Worm (Caenorhabditis elegans) whole organism, L1 larva: ENCODE data around the gene F59B1.4.

Source experiments
- C16A3.4 ChIP-seq: fragments of 150-350 bp; optimal IDR thresholded peaks from 2 replicates; lab custom pipeline; 2014; ENCODE audit warnings: missing biosample characterization, missing genetic modification characterization
- F16B12.6 ChIP-seq: fragments of 150-350 bp; optimal IDR thresholded peaks from 2 replicates; lab custom pipeline; 2014; ENCODE audit warnings: missing biosample characterization, missing genetic modification characterization
- alr-1 ChIP-seq: fragments of 200-800 bp; sonication (Bioruptor generic); optimal IDR thresholded peaks from 2 replicates; lab custom pipeline; 2018; ENCODE audit warnings: borderline replicate concordance, mild to moderate bottlenecking, missing genetic modification characterization, missing compliant biosample characterization
- ama-1 ChIP-seq: fragments of 150-350 bp; optimal IDR thresholded peaks from 2 replicates; lab custom pipeline; 2014
- ceh-63 ChIP-seq: fragments of 200-800 bp; sonication (Bioruptor generic); optimal IDR thresholded peaks from 2 replicates; lab custom pipeline; 2018; ENCODE audit warnings: mild to moderate bottlenecking, missing genetic modification characterization, missing compliant biosample characterization
- ceh-82 ChIP-seq, 3 experiments: fragments of 150-350 bp in 1 of 3; sonication (generic microtip) in 2 of 3; optimal IDR thresholded peaks; 2 replicates each; lab custom pipeline; 2014 to 2017; ENCODE audit warnings: missing biosample characterization in 3 of 3, missing genetic modification characterization in 3 of 3
- ceh-88 ChIP-seq: fragments of 200-800 bp; sonication (Bioruptor generic); IDR thresholded peaks from 2 replicates; pipeline ENCODE4 v1.3.6; 2022; ENCODE audit warnings: missing genetic modification characterization, missing compliant biosample characterization
- ceh-90 ChIP-seq: sonication (generic microtip); optimal IDR thresholded peaks from 2 replicates; lab custom pipeline; 2016; ENCODE audit warnings: missing genetic modification characterization, missing compliant biosample characterization
- dpl-1 ChIP-seq, 3 experiments: fragments of 150-350 bp in 2 of 3; sonication (generic microtip) in 1 of 3; optimal IDR thresholded peaks; 2 replicates each; lab custom pipeline; 2014 to 2017; ENCODE audit warnings: missing biosample characterization in 3 of 3, missing genetic modification characterization in 3 of 3, missing genetic modification reagents in 3 of 3
- dsc-1 ChIP-seq: sonication (generic microtip); optimal IDR thresholded peaks from 2 replicates; lab custom pipeline; 2016; ENCODE audit warnings: mild to moderate bottlenecking, missing genetic modification characterization, missing compliant biosample characterization
- efl-1 ChIP-seq, 4 experiments: fragments of 150-350 bp; optimal IDR thresholded peaks in 3 of 4; peaks in 1 of 4; 1 replicate in 1 of 4; 2 replicates in 3 of 4; lab custom pipeline; 2014; ENCODE audit warnings: missing biosample characterization in 2 of 4, missing genetic modification characterization in 2 of 4, missing genetic modification reagents in 2 of 4
- efl-3 ChIP-seq: fragments of 200-800 bp; sonication (Bioruptor generic); optimal IDR thresholded peaks from 2 replicates; lab custom pipeline; 2018; ENCODE audit warnings: mild to moderate bottlenecking, missing genetic modification characterization, missing compliant biosample characterization
- elt-2 ChIP-seq: sonication (generic microtip); optimal IDR thresholded peaks from 2 replicates; lab custom pipeline; 2016; ENCODE audit warnings: missing genetic modification characterization, mild to moderate bottlenecking, inconsistent platforms, missing compliant biosample characterization, missing genetic modification reagents
- elt-3 ChIP-seq, 6 experiments: fragments of 150-350 bp in 1 of 6; sonication (generic microtip); optimal IDR thresholded peaks; 2 replicates each; lab custom pipeline; 2017 to 2018; ENCODE audit warnings: missing biosample characterization in 6 of 6, missing genetic modification characterization in 6 of 6, inconsistent platforms in 1 of 6
- fkh-10 ChIP-seq: sonication (generic microtip); optimal IDR thresholded peaks from 2 replicates; lab custom pipeline; 2017; ENCODE audit warnings: missing biosample characterization, missing genetic modification reagents, missing genetic modification characterization
- hlh-4 ChIP-seq: sonication (generic microtip); optimal IDR thresholded peaks from 2 replicates; lab custom pipeline; 2016; ENCODE audit warnings: mild to moderate bottlenecking, missing genetic modification characterization, missing compliant biosample characterization
- hpl-2 ChIP-seq: fragments of 150-350 bp; optimal IDR thresholded peaks from 2 replicates; lab custom pipeline; 2014; ENCODE audit warnings: missing biosample characterization, missing genetic modification reagents, missing genetic modification characterization
- isw-1 ChIP-seq: fragments of 200-800 bp; sonication (Bioruptor generic); IDR thresholded peaks from 2 replicates; pipeline ENCODE4 v1.3.6; 2022; ENCODE audit warnings: missing genetic modification characterization, missing compliant biosample characterization
- lin-14 ChIP-seq: fragments of 200-800 bp; sonication (Bioruptor generic); optimal IDR thresholded peaks from 2 replicates; lab custom pipeline; 2018; ENCODE audit warnings: mild to moderate bottlenecking, missing genetic modification characterization, moderate library complexity, missing compliant biosample characterization
- lin-35 ChIP-seq, 2 experiments: fragments of 150-350 bp; optimal IDR thresholded peaks; 2 replicates each; lab custom pipeline; 2014; ENCODE audit warnings: missing biosample characterization in 2 of 2, missing genetic modification characterization in 2 of 2, missing genetic modification reagents in 2 of 2
- lin-39 ChIP-seq: fragments of 150-350 bp; optimal IDR thresholded peaks from 2 replicates; lab custom pipeline; 2014; ENCODE audit warnings: missing biosample characterization, missing genetic modification reagents, missing genetic modification characterization
- lsy-2 ChIP-seq, 2 experiments: fragments of 150-350 bp; optimal IDR thresholded peaks; 2 replicates each; lab custom pipeline; 2014; ENCODE audit warnings: missing biosample characterization in 2 of 2, missing genetic modification characterization in 2 of 2
- mdl-1 ChIP-seq, 2 experiments: fragments of 150-350 bp; optimal IDR thresholded peaks; 2 replicates each; lab custom pipeline; 2014 to 2017; ENCODE audit warnings: missing biosample characterization in 2 of 2, missing genetic modification characterization in 2 of 2, inconsistent platforms in 1 of 2
- mef-2 ChIP-seq: fragments of 150-350 bp; optimal IDR thresholded peaks from 2 replicates; lab custom pipeline; 2014; ENCODE audit warnings: missing biosample characterization, missing genetic modification characterization
- mep-1 ChIP-seq: fragments of 150-350 bp; optimal IDR thresholded peaks from 2 replicates; lab custom pipeline; 2014; ENCODE audit warnings: missing biosample characterization, missing genetic modification characterization
- nhr-19 ChIP-seq: fragments of 200-800 bp; sonication (Bioruptor generic); conservative IDR thresholded peaks from 2 replicates; pipeline ENCODE4 v1.3.6; 2022; ENCODE audit warnings: missing genetic modification characterization, missing compliant biosample characterization
- nhr-20 ChIP-seq: sonication (generic microtip); optimal IDR thresholded peaks from 2 replicates; lab custom pipeline; 2016; ENCODE audit warnings: mild to moderate bottlenecking, missing genetic modification characterization, missing compliant biosample characterization
- nhr-71 ChIP-seq: sonication (generic microtip); optimal IDR thresholded peaks from 2 replicates; lab custom pipeline; 2016; ENCODE audit warnings: mild to moderate bottlenecking, missing genetic modification characterization, moderate library complexity, missing compliant biosample characterization
- nhr-76 ChIP-seq: sonication (generic microtip); optimal IDR thresholded peaks from 2 replicates; lab custom pipeline; 2017; ENCODE audit warnings: missing biosample characterization, missing genetic modification characterization
- nhr-84 ChIP-seq: sonication (generic microtip); optimal IDR thresholded peaks from 2 replicates; lab custom pipeline; 2017; ENCODE audit warnings: missing biosample characterization, missing genetic modification characterization
- nhr-85 ChIP-seq: sonication (generic microtip); peaks from one replicate; lab custom pipeline; 2016; ENCODE audit warnings: missing genetic modification characterization, inconsistent platforms, missing compliant biosample characterization
- pqm-1 ChIP-seq: sonication (generic microtip); optimal IDR thresholded peaks from 3 replicates; lab custom pipeline; 2017; ENCODE audit warnings: missing biosample characterization, missing genetic modification characterization
- rnt-1 ChIP-seq: sonication (generic microtip); optimal IDR thresholded peaks from 2 replicates; lab custom pipeline; 2016; ENCODE audit warnings: mild to moderate bottlenecking, missing genetic modification characterization, moderate library complexity, missing compliant biosample characterization
- snpc-4 ChIP-seq: fragments of 150-350 bp; optimal IDR thresholded peaks from 2 replicates; lab custom pipeline; 2014; ENCODE audit warnings: missing biosample characterization, missing genetic modification characterization
- snu-23 ChIP-seq: sonication (generic microtip); optimal IDR thresholded peaks from 2 replicates; lab custom pipeline; 2016; ENCODE audit warnings: missing genetic modification characterization, missing compliant biosample characterization
- sptf-1 ChIP-seq: fragments of 150-350 bp; optimal IDR thresholded peaks from 2 replicates; lab custom pipeline; 2014; ENCODE audit warnings: missing biosample characterization, missing genetic modification characterization
- sup-37 ChIP-seq: fragments of 200-800 bp; sonication (Bioruptor generic); optimal IDR thresholded peaks from 2 replicates; lab custom pipeline; 2018; ENCODE audit warnings: mild to moderate bottlenecking, missing genetic modification characterization, missing compliant biosample characterization
- swsn-7 ChIP-seq: sonication (generic microtip); optimal IDR thresholded peaks from 2 replicates; lab custom pipeline; 2016; ENCODE audit warnings: missing genetic modification characterization, missing compliant biosample characterization
- tbx-2 ChIP-seq: sonication (generic microtip); optimal IDR thresholded peaks from 2 replicates; lab custom pipeline; 2016; ENCODE audit warnings: missing genetic modification characterization, missing compliant biosample characterization
- unc-130 ChIP-seq: fragments of 150-350 bp; optimal IDR thresholded peaks from 2 replicates; lab custom pipeline; 2017; ENCODE audit warnings: missing biosample characterization, missing genetic modification characterization, inconsistent platforms
- xbp-1 ChIP-seq: sonication (generic microtip); optimal IDR thresholded peaks from 2 replicates; lab custom pipeline; 2016; ENCODE audit warnings: missing genetic modification characterization, missing compliant biosample characterization
- zag-1 ChIP-seq: fragments of 150-350 bp; optimal IDR thresholded peaks from 2 replicates; lab custom pipeline; 2014; ENCODE audit warnings: missing biosample characterization, missing genetic modification characterization
- zip-4 ChIP-seq: fragments of 200-800 bp; sonication (Bioruptor generic); optimal IDR thresholded peaks from 2 replicates; lab custom pipeline; 2018; ENCODE audit warnings: mild to moderate bottlenecking, missing genetic modification characterization, moderate library complexity, missing compliant biosample characterization
- ztf-11 ChIP-seq, 2 experiments: sonication (generic microtip); optimal IDR thresholded peaks; 2 replicates each; lab custom pipeline; 2016 to 2017; ENCODE audit warnings: missing genetic modification characterization in 2 of 2, missing biosample characterization in 1 of 2, missing compliant biosample characterization in 1 of 2

Gene F59B1.4

ce11 chrV:3588223-3588622 lies 38.6 kb downstream of the F59B1.4 start:
- no peak for TF ChIP-seq hlh-4 (tag; lab: Kevin White, UChicago)
- no peak for TF ChIP-seq efl-1 (optimal IDR thresholded peaks at IDR 0.05; lab: Kevin White, UChicago)
- peak in 1 of 2 experiments; percentile 16 for TF ChIP-seq efl-1 (GFP tag; optimal IDR thresholded peaks at IDR 0.05 in 1 of 2; lab: Kevin White, UChicago)
- TF ChIP-seq, all 84 proteins: peak for 1

- TF ChIP-seq swsn-7 (peak; percentile 47), efl-3 (GFP tag; lab: Kevin White, UChicago) (no peak), efl-1 (optimal IDR thresholded peaks at IDR 0.05; lab: Kevin White, UChicago) (peak in 1 of 2 experiments; percentile 34), efl-1 (GFP tag; optimal IDR thresholded peaks at IDR 0.05 in 1 of 2; lab: Kevin White, UChicago) (peak in 1 of 2 experiments; percentile 88), snu-23 (peak; percentile 21), nhr-76 (tag; lab: Kevin White, UChicago) (no peak), nhr-71 (tag; lab: Kevin White, UChicago) (peak; percentile 48), dsc-1 (tag; lab: Kevin White, UChicago) (peak; percentile 6), lin-14 (peak; percentile 21), unc-130 (tag; lab: Kevin White, UChicago) (peak; percentile 20), tbx-2 (tag; lab: Kevin White, UChicago) (peak; percentile 12), snpc-4 (tag; lab: Kevin White, UChicago) (no peak), nhr-20 (peak; percentile 29), elt-2 (tag; lab: Kevin White, UChicago) (no peak), ama-1 (lab: Kevin White, UChicago) (no peak), C16A3.4 (peak; percentile 14), ztf-11 (tag; optimal IDR thresholded peaks at IDR 0.05; lab: Kevin White, UChicago) (no peak), lsy-2 (tag; optimal IDR thresholded peaks at IDR 0.05; lab: Kevin White, UChicago) (peak; percentile 19 to 38), xbp-1 (tag; lab: Kevin White, UChicago) (peak; percentile 32), nhr-85 (peak; percentile 36), zip-4 (GFP tag; lab: Kevin White, UChicago) (peak; percentile 1), dpl-1 (GFP tag; optimal IDR thresholded peaks at IDR 0.05; lab: Kevin White, UChicago) (peak; percentile 10 to 16 (median 15)), rnt-1 (tag; lab: Kevin White, UChicago) (peak; percentile 30), ceh-82 (tag; optimal IDR thresholded peaks at IDR 0.05; lab: Kevin White, UChicago) (peak in 2 of 3 experiments; percentile 14 to 21), lin-35 (GFP tag; optimal IDR thresholded peaks at IDR 0.05; lab: Kevin White, UChicago) (peak; percentile 13 to 20), nhr-19 (GFP tag; lab: Robert Waterston, UW) (peak; percentile 38)
These were observed 39.2 kb downstream of the F59B1.4 start for ce11 chrV:3587633-3588032.

- no peak for TF ChIP-seq isw-1 (GFP tag; lab: Robert Waterston, UW)
- peak in 1 of 2 experiments; percentile 26 for TF ChIP-seq mdl-1 (tag; optimal IDR thresholded peaks at IDR 0.05; lab: Kevin White, UChicago)
- TF ChIP-seq lsy-2 (tag; optimal IDR thresholded peaks at IDR 0.05; lab: Kevin White, UChicago): peak in 1 of 2 experiments; percentile 30
- TF ChIP-seq snpc-4 (tag; lab: Kevin White, UChicago): no peak
- TF ChIP-seq alr-1 (tag; lab: Kevin White, UChicago): no peak
- TF ChIP-seq dpl-1 (GFP tag; optimal IDR thresholded peaks at IDR 0.05; lab: Kevin White, UChicago): peak in 1 of 3 experiments; percentile 26
- no peak for TF ChIP-seq sup-37 (GFP tag; lab: Kevin White, UChicago)
- TF ChIP-seq ama-1 (lab: Kevin White, UChicago): no peak
- peak in 1 of 3 experiments; percentile 35 for TF ChIP-seq ceh-82 (tag; optimal IDR thresholded peaks at IDR 0.05; lab: Kevin White, UChicago)
- peak; percentile 32 for TF ChIP-seq lin-14
- TF ChIP-seq ztf-11 (tag; optimal IDR thresholded peaks at IDR 0.05; lab: Kevin White, UChicago): no peak
- TF ChIP-seq pqm-1 (tag; lab: Kevin White, UChicago): no peak
- no peak for TF ChIP-seq nhr-84
- no peak for TF ChIP-seq sptf-1 (tag; lab: Kevin White, UChicago)
- TF ChIP-seq ceh-63 (GFP tag; lab: Kevin White, UChicago): no peak
- peak in 1 of 6 experiments; percentile 7 for TF ChIP-seq elt-3 (tag; optimal IDR thresholded peaks at IDR 0.05; lab: Kevin White, UChicago)
- peak; percentile 43 for TF ChIP-seq rnt-1 (tag; lab: Kevin White, UChicago)
- no peak for TF ChIP-seq C16A3.4
- TF ChIP-seq lin-39 (tag; lab: Kevin White, UChicago): no peak
- peak; percentile 31 to 55 for TF ChIP-seq efl-1 (optimal IDR thresholded peaks at IDR 0.05; lab: Kevin White, UChicago)
- TF ChIP-seq efl-1 (GFP tag; optimal IDR thresholded peaks at IDR 0.05 in 1 of 2; lab: Kevin White, UChicago): peak in 1 of 2 experiments; percentile 33
- no peak for TF ChIP-seq hpl-2 (GFP tag; lab: Kevin White, UChicago)
- no peak for TF ChIP-seq xbp-1 (tag; lab: Kevin White, UChicago)
- no peak for TF ChIP-seq tbx-2 (tag; lab: Kevin White, UChicago)
- TF ChIP-seq snu-23: no peak
- TF ChIP-seq elt-2 (tag; lab: Kevin White, UChicago): no peak
- TF ChIP-seq ceh-90 (tag; lab: Kevin White, UChicago): no peak
- TF ChIP-seq ceh-88 (GFP tag; lab: Robert Waterston, UW): no peak
- TF ChIP-seq fkh-10: no peak
- no peak for TF ChIP-seq mef-2 (tag; lab: Kevin White, UChicago)
- TF ChIP-seq lin-35 (GFP tag; optimal IDR thresholded peaks at IDR 0.05; lab: Kevin White, UChicago): peak in 1 of 2 experiments; percentile 35
- peak; percentile 58 for TF ChIP-seq nhr-85
- no peak for TF ChIP-seq F16B12.6 (tag; lab: Kevin White, UChicago)
- no peak for TF ChIP-seq zag-1
- no peak for TF ChIP-seq mep-1 (tag; lab: Kevin White, UChicago)
These were observed 40.7 kb downstream of the F59B1.4 start, which contains the start of the genes rpl-11.1 and T22F3.2 for ce11 chrV:3586014-3586689. Gene rpl-11.1 (minus strand): TSS chrV:3586064. Gene T22F3.2 (plus strand): TSS chrV:3586639.
